Worm (Caenorhabditis elegans) whole organism, late embryonic: ENCODE measurements around the gene C04F6.9.
A peak's percentile ranks its signal among the peaks of the same experiment; 100 is the strongest.

Experiments used
- C08G9.2 ChIP-seq: sonication (generic microtip); optimal IDR thresholded peaks from 2 replicates; lab custom pipeline; 2016; ENCODE audit warnings: mild to moderate bottlenecking, missing genetic modification characterization, moderate library complexity, missing compliant biosample characterization
- C38D4.7 ChIP-seq: fragments of 200-800 bp; sonication (Bioruptor generic); optimal IDR thresholded peaks from 2 replicates; lab custom pipeline; 2018; ENCODE audit warnings: mild to moderate bottlenecking, missing genetic modification characterization, moderate library complexity, missing compliant biosample characterization
- F13H6.1 ChIP-seq: sonication (generic microtip); optimal IDR thresholded peaks from 2 replicates; lab custom pipeline; 2016; ENCODE audit warnings: missing genetic modification characterization, missing compliant biosample characterization
- K02D7.2 ChIP-seq: sonication (generic microtip); optimal IDR thresholded peaks from 2 replicates; lab custom pipeline; 2017; ENCODE audit warnings: mild to moderate bottlenecking, missing genetic modification characterization, missing compliant biosample characterization
- ahr-1 ChIP-seq: sonication (generic microtip); optimal IDR thresholded peaks from 2 replicates; lab custom pipeline; 2016; ENCODE audit warnings: missing genetic modification characterization, missing compliant biosample characterization
- ama-1 ChIP-seq: fragments of 150-350 bp; optimal IDR thresholded peaks from 2 replicates; lab custom pipeline; 2014
- ceh-14 ChIP-seq: sonication (generic microtip); optimal IDR thresholded peaks from 2 replicates; lab custom pipeline; 2016; ENCODE audit warnings: missing genotype, missing genetic modification characterization, missing compliant biosample characterization
- ceh-2 ChIP-seq: sonication (generic microtip); optimal IDR thresholded peaks from 2 replicates; lab custom pipeline; 2016; ENCODE audit warnings: missing genotype, missing genetic modification characterization, missing compliant biosample characterization
- ceh-22 ChIP-seq: sonication (generic microtip); optimal IDR thresholded peaks from 2 replicates; lab custom pipeline; 2017; ENCODE audit warnings: missing biosample characterization, missing genetic modification characterization
- ceh-24 ChIP-seq: sonication (generic microtip); optimal IDR thresholded peaks from 2 replicates; lab custom pipeline; 2016; ENCODE audit warnings: mild to moderate bottlenecking, missing genetic modification characterization, missing compliant biosample characterization
- ceh-34 ChIP-seq: sonication (generic microtip); optimal IDR thresholded peaks from 2 replicates; lab custom pipeline; 2016; ENCODE audit warnings: mild to moderate bottlenecking, missing genetic modification characterization, missing compliant biosample characterization
- ceh-45 ChIP-seq: fragments of 200-800 bp; sonication (Bioruptor generic); IDR thresholded peaks from 2 replicates; pipeline ENCODE4 v1.3.6; 2022; ENCODE audit warnings: missing genetic modification reagents, missing genetic modification characterization, missing compliant biosample characterization
- ceh-48 ChIP-seq: sonication (generic microtip); optimal IDR thresholded peaks from 2 replicates; lab custom pipeline; 2016; ENCODE audit warnings: missing genetic modification characterization, inconsistent platforms, missing compliant biosample characterization
- che-1 ChIP-seq: sonication (generic microtip); optimal IDR thresholded peaks from 2 replicates; lab custom pipeline; 2016; ENCODE audit warnings: mild to moderate bottlenecking, missing genetic modification characterization, missing compliant biosample characterization
- dmd-4 ChIP-seq: sonication (generic microtip); optimal IDR thresholded peaks from 2 replicates; lab custom pipeline; 2016; ENCODE audit warnings: borderline replicate concordance, missing genetic modification characterization, missing compliant biosample characterization
- dve-1 ChIP-seq: sonication (generic microtip); optimal IDR thresholded peaks from 2 replicates; lab custom pipeline; 2017; ENCODE audit warnings: antibody characterized with exemption, mild to moderate bottlenecking, missing genetic modification characterization, missing compliant biosample characterization
- ets-4 ChIP-seq: sonication (generic microtip); optimal IDR thresholded peaks from 2 replicates; lab custom pipeline; 2016; ENCODE audit warnings: missing genetic modification characterization, missing compliant biosample characterization
- eyg-1 ChIP-seq: sonication (generic microtip); optimal IDR thresholded peaks from 2 replicates; lab custom pipeline; 2016; ENCODE audit warnings: missing genotype, missing genetic modification characterization, missing compliant biosample characterization
- fkh-10 ChIP-seq: fragments of 150-350 bp; optimal IDR thresholded peaks from 2 replicates; lab custom pipeline; 2014; ENCODE audit warnings: missing biosample characterization, missing genetic modification reagents, missing genetic modification characterization
- hlh-13 ChIP-seq: fragments of 200-800 bp; sonication (Bioruptor generic); optimal IDR thresholded peaks from 2 replicates; lab custom pipeline; 2018; ENCODE audit warnings: mild to moderate bottlenecking, missing genetic modification characterization, missing compliant biosample characterization
- hlh-15 ChIP-seq: sonication (generic microtip); optimal IDR thresholded peaks from 2 replicates; lab custom pipeline; 2016; ENCODE audit warnings: missing genetic modification characterization, missing compliant biosample characterization
- lin-11 ChIP-seq: fragments of 200-800 bp; sonication (Bioruptor generic); optimal IDR thresholded peaks from 2 replicates; lab custom pipeline; 2018; ENCODE audit warnings: mild to moderate bottlenecking, missing genetic modification characterization, missing compliant biosample characterization
- madf-2 ChIP-seq: sonication (generic microtip); optimal IDR thresholded peaks from 2 replicates; lab custom pipeline; 2017; ENCODE audit warnings: missing genetic modification characterization, missing compliant biosample characterization
- nhr-11 ChIP-seq: fragments of 150-350 bp; optimal IDR thresholded peaks from 2 replicates; lab custom pipeline; 2014; ENCODE audit warnings: missing biosample characterization, missing genetic modification characterization
- odd-2 ChIP-seq: sonication (generic microtip); optimal IDR thresholded peaks from 2 replicates; lab custom pipeline; 2017; ENCODE audit warnings: antibody characterized with exemption, mild to moderate bottlenecking, missing genetic modification characterization, missing compliant biosample characterization
- pax-1 ChIP-seq: fragments of 150-350 bp; optimal IDR thresholded peaks from 2 replicates; lab custom pipeline; 2014; ENCODE audit warnings: missing biosample characterization, missing genetic modification characterization
- pha-2 ChIP-seq: sonication (generic microtip); optimal IDR thresholded peaks from 2 replicates; lab custom pipeline; 2017; ENCODE audit warnings: mild to moderate bottlenecking, missing genetic modification characterization, missing compliant biosample characterization
- pha-4 ChIP-seq: fragments of 150-350 bp; optimal IDR thresholded peaks from 2 replicates; lab custom pipeline; 2018; ENCODE audit warnings: missing biosample characterization, missing genetic modification reagents, missing genetic modification characterization
- pqm-1 ChIP-seq: sonication (generic microtip); optimal IDR thresholded peaks from 2 replicates; lab custom pipeline; 2016; ENCODE audit warnings: missing genetic modification characterization, missing compliant biosample characterization
- rnt-1 ChIP-seq: sonication (generic microtip); optimal IDR thresholded peaks from 2 replicates; lab custom pipeline; 2016; ENCODE audit warnings: missing genetic modification characterization, missing compliant biosample characterization
- sdc-2 ChIP-seq: sonication (generic microtip); optimal IDR thresholded peaks from 2 replicates; lab custom pipeline; 2016; ENCODE audit warnings: missing genotype, missing genetic modification characterization, missing compliant biosample characterization
- syd-9 ChIP-seq: sonication (generic microtip); optimal IDR thresholded peaks from 2 replicates; lab custom pipeline; 2016; ENCODE audit warnings: mild to moderate bottlenecking, missing genetic modification characterization, moderate library complexity, missing compliant biosample characterization
- unc-3 ChIP-seq, 2 experiments: fragments of 200-800 bp in 1 of 2; sonication (Bioruptor generic) in 1 of 2; sonication (generic microtip) in 1 of 2; conservative IDR thresholded peaks in 1 of 2; optimal IDR thresholded peaks in 1 of 2; 2 replicates each; pipeline versions ENCODE4 v1.3.6 to Lab custom; 2016 to 2022; ENCODE audit warnings: missing compliant biosample characterization in 2 of 2, missing genetic modification characterization in 2 of 2, missing genetic modification reagents in 1 of 2
- unc-42 ChIP-seq: sonication (generic microtip); optimal IDR thresholded peaks from 2 replicates; lab custom pipeline; 2016; ENCODE audit warnings: missing genotype, missing genetic modification characterization, missing compliant biosample characterization
- unc-86 ChIP-seq: sonication (generic microtip); optimal IDR thresholded peaks from 2 replicates; lab custom pipeline; 2016; ENCODE audit warnings: missing genetic modification characterization, missing compliant biosample characterization
- zip-5 ChIP-seq: sonication (generic microtip); optimal IDR thresholded peaks from 2 replicates; lab custom pipeline; 2016; ENCODE audit warnings: missing genetic modification characterization, missing compliant biosample characterization

C04F6.9 gene

ce11 chrX:3414660-3415144, 12.9 kb downstream of the C04F6.9 start, which contains the start of gene dhs-27:
Gene dhs-27, minus strand, starts transcription at chrX:3414710.
- TF ChIP-seq ceh-34 (tag; lab: Kevin White, UChicago) (no peak), odd-2 (no peak), dve-1 (tag; lab: Kevin White, UChicago) (no peak), K02D7.2 (tag; lab: Kevin White, UChicago) (no peak), ceh-14 (tag; lab: Kevin White, UChicago) (no peak), zip-5 (tag; lab: Kevin White, UChicago) (no peak), C08G9.2 (no peak), che-1 (tag; lab: Kevin White, UChicago) (no peak), lin-11 (no peak), C38D4.7 (no peak), rnt-1 (no peak), syd-9 (no peak), ceh-48 (tag; lab: Kevin White, UChicago) (no peak), pha-4 (tag; lab: Kevin White, UChicago) (no peak), ceh-24 (tag; lab: Kevin White, UChicago) (no peak), sdc-2 (tag; lab: Kevin White, UChicago) (no peak)

ce11 chrX:3416063-3416462, 14.3 kb downstream of the C04F6.9 start:
- TF ChIP-seq dmd-4 (tag; lab: Kevin White, UChicago), result no peak
- no peak for TF ChIP-seq ahr-1 (tag; lab: Kevin White, UChicago)
- no peak for TF ChIP-seq fkh-10 (GFP tag; lab: Kevin White, UChicago)
- no peak for TF ChIP-seq F13H6.1
- TF ChIP-seq pax-1, result no peak
- TF ChIP-seq ceh-45 (GFP tag; lab: Robert Waterston, UW), result no peak
- TF ChIP-seq hlh-15, result no peak
- no peak for TF ChIP-seq ceh-2 (tag; lab: Kevin White, UChicago)

ce11 chrX:3419084-3419483, 17.3 kb downstream of the C04F6.9 start, which contains the start of gene C04F6.7:
Gene C04F6.7, minus strand, starts transcription at chrX:3419184.
- no peak for TF ChIP-seq pqm-1
- no peak for TF ChIP-seq dve-1 (tag; lab: Kevin White, UChicago)
- no peak for TF ChIP-seq C38D4.7
- no peak for TF ChIP-seq ets-4 (tag; lab: Kevin White, UChicago)
- no peak for TF ChIP-seq hlh-13 (GFP tag; lab: Kevin White, UChicago)
- no peak for TF ChIP-seq unc-3 (GFP tag; conservative IDR thresholded peaks at IDR 0.05; lab: Robert Waterston, UW)
- TF ChIP-seq unc-3 (tag; optimal IDR thresholded peaks at IDR 0.05; lab: Kevin White, UChicago), result no peak
- TF ChIP-seq madf-2 (tag; lab: Kevin White, UChicago), result no peak
- TF ChIP-seq ceh-34 (tag; lab: Kevin White, UChicago), result no peak
- TF ChIP-seq, all 69 proteins: peak for 0

ce11 chrX:3424516-3424915, 22.7 kb downstream of the C04F6.9 start, which contains the start of gene ZK813.6:
Gene ZK813.6, plus strand, starts transcription at chrX:3424816.
- TF ChIP-seq C08G9.2 (no peak), eyg-1 (tag; lab: Kevin White, UChicago) (no peak), pha-2 (tag; lab: Kevin White, UChicago) (no peak)
- TF ChIP-seq, all 69 proteins: peak for 0

- no peak for TF ChIP-seq nhr-11 (tag; lab: Kevin White, UChicago)
- TF ChIP-seq unc-42 (tag; lab: Kevin White, UChicago), result peak; percentile 79
Observed at ce11 chrX:3429122-3429521, 27.3 kb downstream of the C04F6.9 start.

ce11 chrX:3430020-3430419, 28.2 kb downstream of the C04F6.9 start, which contains the start of gene ZK813.4:
Gene ZK813.4, minus strand, starts transcription at chrX:3430120.
- TF ChIP-seq ceh-22 (tag; lab: Kevin White, UChicago) (no peak), ama-1 (no peak), unc-86 (tag; lab: Kevin White, UChicago) (no peak)
